Fruit fly (Drosophila melanogaster) S2 (cell line): ENCODE measurements around the gene Snx3.

ENCODE experiments used
- CG8478 ChIP-seq: fragments of >200 bp; optimal IDR thresholded peaks from 2 replicates; lab custom pipeline; 2018
- CTCF ChIP-seq, 2 experiments: fragments of >200 bp; optimal IDR thresholded peaks; 2 replicates each; lab custom pipeline; 2018

Gene Snx3

DNA sequence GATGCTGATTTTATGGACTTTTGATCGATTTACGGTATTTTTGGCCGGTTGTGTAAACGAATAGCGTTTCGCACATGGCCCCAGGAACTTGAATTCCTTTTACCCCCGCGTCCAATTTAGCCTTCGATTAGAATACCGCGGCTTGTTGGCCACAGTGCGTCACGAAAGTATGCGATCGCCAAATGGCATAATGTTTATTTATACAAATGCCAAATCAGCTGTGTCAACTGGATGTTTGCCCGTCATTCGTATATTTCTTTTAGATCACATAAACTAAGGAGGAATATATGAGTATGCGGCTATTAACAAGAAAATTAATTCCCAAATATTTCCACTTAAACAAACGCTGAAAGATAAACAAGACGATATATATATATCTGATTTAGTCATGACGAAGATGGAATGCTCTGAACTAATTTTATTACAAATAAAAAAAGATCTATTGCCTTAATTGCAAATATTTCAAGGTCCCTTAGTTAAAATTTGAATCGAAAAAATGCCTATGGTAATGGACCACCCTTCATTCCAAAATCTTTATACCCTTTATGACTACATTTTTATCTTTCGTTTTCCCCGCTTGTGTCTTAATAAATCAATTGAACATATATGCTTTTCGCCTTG lies 29.2 kb downstream of the Snx3 start:
- TF ChIP-seq CG8478 (no peak), CTCF (optimal IDR thresholded peaks at IDR 0.05; lab: Kevin White, UChicago) (no peak)

dm6 chr3R:12662531-12662930 lies 34.7 kb downstream of the Snx3 start, which contains the start of gene CG14395:
CG14395 (plus strand) TSS chr3R:12662831.
- TF ChIP-seq CG8478: no peak
- TF ChIP-seq CTCF (optimal IDR thresholded peaks at IDR 0.05; lab: Kevin White, UChicago): no peak

dm6 chr3R:12666206-12666834 lies 38.5 kb downstream of the Snx3 start:
- TF ChIP-seq CTCF (optimal IDR thresholded peaks at IDR 0.05; lab: Kevin White, UChicago) (no peak), CG8478 (no peak)

DNA sequence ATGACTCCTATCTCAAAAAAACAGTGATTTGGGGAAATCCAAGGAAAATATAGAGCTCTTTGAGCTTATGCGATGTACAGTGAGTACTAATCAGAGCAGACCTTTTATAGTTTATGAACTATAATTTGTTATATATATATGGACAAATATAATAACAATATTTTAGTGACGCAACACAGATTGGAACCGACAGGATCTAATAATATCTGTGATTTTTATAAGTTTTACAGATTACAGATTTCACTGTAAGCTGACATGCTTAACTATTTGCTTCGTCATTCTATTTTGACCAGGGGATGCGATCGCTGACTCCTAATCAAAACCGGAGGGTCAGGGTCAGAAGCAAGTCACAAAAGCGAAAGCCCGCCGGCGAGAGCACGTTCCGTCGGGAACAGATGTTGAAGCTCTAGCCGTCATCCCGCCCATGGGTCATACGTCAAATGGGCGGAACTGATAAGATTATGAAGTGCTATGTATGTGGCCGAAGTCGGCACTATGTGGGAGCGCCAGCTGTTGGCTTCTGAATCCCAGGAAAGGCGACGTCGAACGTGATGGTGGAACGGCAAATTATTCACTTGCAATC lies 46.3 kb downstream of the Snx3 start, which contains the start of gene Gnmt:
Gnmt (plus strand) TSS at position 568 of the 583 bp plus-strand sequence.
- TF ChIP-seq CG8478 (no peak), CTCF (optimal IDR thresholded peaks at IDR 0.05; lab: Kevin White, UChicago) (no peak)

DNA sequence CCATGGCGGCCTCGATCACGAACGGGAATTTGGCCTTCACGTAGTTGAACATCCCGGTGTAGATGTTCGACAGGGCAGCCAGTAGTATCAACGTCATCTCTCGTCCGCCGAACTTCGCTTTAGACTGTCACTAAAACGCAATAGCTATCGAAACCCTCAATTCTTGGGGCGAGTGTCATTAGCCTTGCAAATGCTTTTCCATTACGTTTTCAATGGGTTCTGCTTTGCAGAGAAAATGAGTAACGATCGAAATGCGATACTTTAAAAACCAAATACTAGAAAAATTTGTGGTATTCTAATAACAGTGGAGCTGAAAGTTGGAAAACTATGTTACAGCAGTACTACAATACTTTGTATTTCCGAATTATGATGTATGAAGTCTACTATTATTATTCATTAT lies 48.3 kb downstream of the Snx3 start, which contains the start of gene CG43630:
CG43630 (minus strand) TSS at position 101 of the 400 bp plus-strand sequence.
- TF ChIP-seq CG8478 (no peak), CTCF (optimal IDR thresholded peaks at IDR 0.05; lab: Kevin White, UChicago) (no peak)

DNA sequence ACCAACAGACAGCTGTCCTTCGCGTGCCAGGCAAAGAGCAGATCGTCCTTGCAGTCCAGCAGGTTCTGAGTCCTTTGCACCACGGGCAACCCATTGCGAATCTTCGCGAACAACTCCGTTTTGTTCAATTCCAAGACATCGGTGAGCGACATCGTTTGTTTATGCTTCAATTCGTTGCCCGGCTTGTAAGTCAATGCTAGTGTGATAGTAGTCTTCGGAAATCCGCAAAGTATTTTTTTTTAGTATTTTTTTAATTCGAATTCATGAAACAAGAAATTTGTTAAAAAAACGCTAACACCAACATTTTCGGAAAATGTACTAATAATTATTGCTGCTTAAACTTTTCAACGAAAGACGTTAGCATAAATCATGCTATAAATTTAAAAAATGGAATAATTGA lies 51.0 kb downstream of the Snx3 start, which contains the start of gene mbo:
mbo (minus strand) TSS at position 203 of the 400 bp plus-strand sequence.
- TF ChIP-seq CG8478 (no peak), CTCF (optimal IDR thresholded peaks at IDR 0.05; lab: Kevin White, UChicago) (no peak)
